Fruit fly (Drosophila melanogaster) whole organism, prepupa: Measurements from ENCODE around the gene Pvf2.

Experiments used
- CG11294 ChIP-seq: fragments of 200-800 bp; sonication (Bioruptor generic); IDR thresholded peaks from 2 replicates; pipeline ENCODE4 v1.3.6; 2022; ENCODE audit warnings: missing biosample characterization, missing genetic modification characterization
- Ets96B ChIP-seq: fragments of 200-800 bp; optimal IDR thresholded peaks from 2 replicates; lab custom pipeline; 2019; ENCODE audit warnings: missing biosample characterization, mild to moderate bottlenecking, missing genetic modification characterization, moderate library complexity
- Hr39 ChIP-seq: fragments of 200-800 bp; sonication (Bioruptor generic); optimal IDR thresholded peaks from 2 replicates; lab custom pipeline; 2016; ENCODE audit warnings: missing biosample characterization, missing genetic modification characterization
- achi ChIP-seq: fragments of 200-800 bp; sonication (Bioruptor generic); optimal IDR thresholded peaks from 3 replicates; lab custom pipeline; 2016; ENCODE audit warnings: missing biosample characterization, missing genetic modification characterization
- fd85E ChIP-seq: fragments of 200-800 bp; sonication (Bioruptor generic); optimal IDR thresholded peaks from 3 replicates; lab custom pipeline; 2016; ENCODE audit warnings: missing biosample characterization, missing genetic modification characterization
- svp ChIP-seq: fragments of 200-800 bp; sonication (Bioruptor generic); peaks from one replicate; lab custom pipeline; 2016; ENCODE audit warnings: missing biosample characterization, missing genetic modification characterization
- vri ChIP-seq: fragments of 200-800 bp; sonication (Bioruptor generic); optimal IDR thresholded peaks from 3 replicates; lab custom pipeline; 2016; ENCODE audit warnings: missing biosample characterization, mild to moderate bottlenecking, missing genetic modification characterization

DNA sequence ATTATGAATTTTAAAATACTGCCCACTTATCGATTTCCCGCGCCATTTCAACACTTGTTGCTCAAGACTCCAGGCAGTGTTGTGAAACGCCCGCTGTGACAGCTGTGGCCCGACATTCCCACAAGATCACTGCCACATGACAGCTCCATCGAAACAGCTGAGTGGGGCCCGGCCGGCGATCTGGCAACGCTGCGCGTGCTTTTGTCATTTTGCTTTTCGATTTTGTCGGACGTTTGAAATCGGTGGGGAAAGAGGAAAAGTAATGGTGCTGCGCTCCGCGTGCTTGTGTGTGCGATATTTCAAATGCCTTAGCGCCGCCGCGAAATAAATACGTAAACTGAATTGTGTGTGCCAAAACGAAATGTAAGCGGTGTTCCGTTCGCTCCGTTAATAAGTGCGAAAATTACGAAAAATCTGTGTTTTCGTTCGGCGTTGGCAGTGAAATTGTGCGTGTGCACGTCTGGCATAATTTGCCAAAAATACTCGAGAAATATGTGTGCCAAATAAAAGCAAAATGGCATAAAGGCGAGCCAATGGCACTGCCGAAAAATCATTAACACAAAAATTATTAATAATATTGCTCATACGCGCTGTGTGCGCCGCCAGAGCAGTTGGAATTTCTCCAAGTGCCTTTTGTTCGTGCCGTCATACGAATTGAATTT lies 42.2 kb downstream of the Pvf2 start:
- peak; percentile 81 for TF ChIP-seq vri (GFP tag; lab: Kevin White, UChicago)
- peak; percentile 31 for TF ChIP-seq Hr39 (GFP tag; lab: Kevin White, UChicago)
- no peak for TF ChIP-seq Ets96B (tag; lab: Kevin White, UChicago)
- TF ChIP-seq achi, result peak; percentile 100
- TF ChIP-seq svp (GFP tag; lab: Kevin White, UChicago), result peak; percentile 30
- TF ChIP-seq fd85E, result no peak
- TF ChIP-seq CG11294 (GFP tag; lab: Robert Waterston, UW), result peak; percentile 28; the same call in 1 of the 2 replicates
